Fruit fly (Drosophila melanogaster) whole organism, embryonic: Measurements from ENCODE around the gene CG12814.

Experiments used
- Asciz ChIP-seq: fragments of 200-800 bp; sonication (Bioruptor generic); optimal IDR thresholded peaks from 2 replicates; lab custom pipeline; 2017; ENCODE audit warnings: missing biosample characterization, mild to moderate bottlenecking, missing genetic modification characterization, missing genetic modification reagents
- BEAF-32 ChIP-seq: fragments of 200-800 bp; sonication (Bioruptor generic); optimal IDR thresholded peaks from 3 replicates; lab custom pipeline; 2017; ENCODE audit warnings: missing biosample characterization, missing genetic modification characterization, mild to moderate bottlenecking, moderate library complexity, missing genetic modification reagents
- CG10321 ChIP-seq: fragments of 200-800 bp; sonication (Bioruptor generic); IDR thresholded peaks from 2 replicates; pipeline ENCODE4 v1.3.6; 2022; ENCODE audit warnings: missing biosample characterization, missing genetic modification characterization
- CG11085 ChIP-seq: fragments of 200-800 bp; sonication (Bioruptor generic); IDR thresholded peaks from 2 replicates; pipeline ENCODE4 v1.3.6; 2022; ENCODE audit warnings: missing biosample characterization, missing genetic modification characterization
- CG13894 ChIP-seq: fragments of 200-800 bp; sonication (Bioruptor generic); optimal IDR thresholded peaks from 3 replicates; lab custom pipeline; 2018; ENCODE audit warnings: missing biosample characterization, mild to moderate bottlenecking, missing genetic modification characterization, moderate library complexity
- CG14965 ChIP-seq: fragments of 200-800 bp; sonication (Bioruptor generic); optimal IDR thresholded peaks from 2 replicates; lab custom pipeline; 2016; ENCODE audit warnings: missing biosample characterization, missing genetic modification characterization, borderline replicate concordance
- CG15269 ChIP-seq: fragments of 200-800 bp; sonication (Bioruptor generic); optimal IDR thresholded peaks from 2 replicates; lab custom pipeline; 2018; ENCODE audit warnings: missing biosample characterization, mild to moderate bottlenecking, missing genetic modification characterization, moderate library complexity
- CG17361 ChIP-seq: fragments of 200-800 bp; sonication (Bioruptor generic); IDR thresholded peaks from 3 replicates; pipeline ENCODE4 v1.3.6; 2022; ENCODE audit warnings: missing biosample characterization, missing genetic modification characterization
- CG31441 ChIP-seq: fragments of 200-800 bp; sonication (Bioruptor generic); IDR thresholded peaks from 2 replicates; pipeline ENCODE4 v1.3.6; 2022; ENCODE audit warnings: missing biosample characterization, missing genetic modification characterization
- CG32532 ChIP-seq: fragments of 200-800 bp; sonication (Bioruptor generic); IDR thresholded peaks from 2 replicates; pipeline ENCODE4 v1.3.6; 2022; ENCODE audit warnings: missing biosample characterization, missing genetic modification characterization
- CG3281 ChIP-seq: fragments of 200-800 bp; sonication (Bioruptor generic); optimal IDR thresholded peaks from 3 replicates; lab custom pipeline; 2017; ENCODE audit warnings: missing biosample characterization, mild to moderate bottlenecking, missing genetic modification characterization
- CG42726 ChIP-seq: fragments of 200-800 bp; sonication (Bioruptor generic); IDR thresholded peaks from 2 replicates; pipeline ENCODE4 v1.3.6; 2022; ENCODE audit warnings: missing biosample characterization, missing genetic modification characterization; ENCODE audit not compliant: partially characterized antibody
- CG4730 ChIP-seq: fragments of 200-800 bp; sonication (Bioruptor generic); IDR thresholded peaks from 2 replicates; pipeline ENCODE4 v1.3.6; 2022; ENCODE audit warnings: missing biosample characterization, missing genetic modification characterization
- CG9215 ChIP-seq: fragments of 200-800 bp; sonication (Bioruptor generic); IDR thresholded peaks from 2 replicates; pipeline ENCODE4 v1.3.6; 2022; ENCODE audit warnings: missing biosample characterization, missing genetic modification characterization
- Dbx ChIP-seq: fragments of 200-800 bp; sonication (Bioruptor generic); IDR thresholded peaks from 3 replicates; pipeline ENCODE4 v1.3.6; 2022; ENCODE audit warnings: missing biosample characterization, missing genetic modification characterization
- Dp ChIP-seq: fragments of 200-800 bp; sonication (Bioruptor generic); optimal IDR thresholded peaks from 2 replicates; lab custom pipeline; 2018; ENCODE audit warnings: missing biosample characterization, mild to moderate bottlenecking, missing genetic modification characterization, moderate library complexity
- Ets65A ChIP-seq: fragments of 200-800 bp; sonication (Bioruptor generic); peaks from one replicate; lab custom pipeline; 2016; ENCODE audit warnings: missing biosample characterization, missing genetic modification characterization
- HHEX ChIP-seq: fragments of 200-800 bp; sonication (Bioruptor generic); optimal IDR thresholded peaks from 3 replicates; lab custom pipeline; 2017; ENCODE audit warnings: missing biosample characterization, mild to moderate bottlenecking, missing genetic modification characterization, missing genetic modification reagents
- HmgD ChIP-seq: fragments of 200-800 bp; sonication (Bioruptor generic); optimal IDR thresholded peaks from 3 replicates; lab custom pipeline; 2016; ENCODE audit warnings: missing biosample characterization, missing genetic modification characterization
- Hr51 ChIP-seq, 2 experiments: fragments of 200-800 bp; sonication (Bioruptor generic); optimal IDR thresholded peaks; 2 replicates in 1 of 2; 3 replicates in 1 of 2; lab custom pipeline; 2016 to 2018; ENCODE audit warnings: missing biosample characterization in 2 of 2, missing genetic modification characterization in 2 of 2, mild to moderate bottlenecking in 1 of 2, moderate library complexity in 1 of 2
- Jarid2 ChIP-seq: fragments of 200-800 bp; sonication (Bioruptor generic); optimal IDR thresholded peaks from 3 replicates; lab custom pipeline; 2017; ENCODE audit warnings: mild to moderate bottlenecking, missing biosample characterization, missing genetic modification reagents, missing genetic modification characterization
- MESR4 ChIP-seq: fragments of 200-800 bp; sonication (Bioruptor generic); optimal IDR thresholded peaks from 2 replicates; lab custom pipeline; 2018; ENCODE audit warnings: missing biosample characterization, mild to moderate bottlenecking, missing genetic modification characterization, moderate library complexity
- MTF-1 ChIP-seq: fragments of 200-800 bp; sonication (Bioruptor generic); optimal IDR thresholded peaks from 2 replicates; lab custom pipeline; 2018; ENCODE audit warnings: missing biosample characterization, mild to moderate bottlenecking, missing genetic modification characterization, borderline replicate concordance
- Mad ChIP-seq: fragments of 200-800 bp; sonication (Bioruptor generic); optimal IDR thresholded peaks from 2 replicates; lab custom pipeline; 2016; ENCODE audit warnings: missing biosample characterization, missing genetic modification characterization
- Med ChIP-seq: fragments of 200-800 bp; sonication (Bioruptor generic); peaks from one replicate; lab custom pipeline; 2016; ENCODE audit warnings: missing biosample characterization, missing genetic modification characterization, mild to moderate bottlenecking, inconsistent platforms, moderate library complexity
- NK7.1 ChIP-seq: fragments of 200-800 bp; sonication (Bioruptor generic); optimal IDR thresholded peaks from 3 replicates; lab custom pipeline; 2016; ENCODE audit warnings: missing biosample characterization, missing genetic modification characterization
- TFAM ChIP-seq: fragments of 200-800 bp; sonication (Bioruptor generic); optimal IDR thresholded peaks from 2 replicates; lab custom pipeline; 2017; ENCODE audit warnings: missing biosample characterization, missing genetic modification characterization, inconsistent platforms
- Taf1 ChIP-seq: fragments of 200-800 bp; sonication (Bioruptor generic); IDR thresholded peaks from 2 replicates; pipeline ENCODE4 v1.3.6; 2022; ENCODE audit warnings: missing biosample characterization, missing genetic modification characterization
- ap ChIP-seq: fragments of 200-800 bp; sonication (Bioruptor generic); IDR thresholded peaks from 2 replicates; pipeline ENCODE4 v1.3.6; 2022; ENCODE audit warnings: missing biosample characterization, missing genetic modification characterization
- cad ChIP-seq: fragments of >200 bp; optimal IDR thresholded peaks from 2 replicates; lab custom pipeline; 2017; ENCODE audit warnings: missing biosample characterization, missing genetic modification characterization
- chif ChIP-seq, 2 experiments: fragments of 200-800 bp; sonication (Bioruptor generic); optimal IDR thresholded peaks; 3 replicates each; lab custom pipeline; 2016; ENCODE audit warnings: missing biosample characterization in 2 of 2, missing genetic modification characterization in 2 of 2
- chinmo ChIP-seq: fragments of 200-800 bp; sonication (Bioruptor generic); IDR thresholded peaks from 4 replicates; pipeline ENCODE4 v1.3.6; 2022; ENCODE audit warnings: missing biosample characterization, missing genetic modification characterization; ENCODE audit not compliant: partially characterized antibody
- chn ChIP-seq: fragments of 200-800 bp; sonication (Bioruptor generic); optimal IDR thresholded peaks from 2 replicates; lab custom pipeline; 2016; ENCODE audit warnings: missing biosample characterization, missing genetic modification characterization
- danr ChIP-seq: fragments of 200-800 bp; sonication (Bioruptor generic); IDR thresholded peaks from 2 replicates; pipeline ENCODE4 v1.3.6; 2022; ENCODE audit warnings: missing biosample characterization, missing genetic modification characterization
- dimm ChIP-seq: fragments of 200-800 bp; sonication (Bioruptor generic); IDR thresholded peaks from 2 replicates; pipeline ENCODE4 v1.3.6; 2022; ENCODE audit warnings: missing biosample characterization, missing genetic modification characterization
- dm ChIP-seq: fragments of 200-800 bp; sonication (Bioruptor generic); optimal IDR thresholded peaks from 3 replicates; lab custom pipeline; 2016; ENCODE audit warnings: missing biosample characterization, missing genetic modification characterization
- dmrt99B ChIP-seq: fragments of 200-800 bp; sonication (Bioruptor generic); optimal IDR thresholded peaks from 2 replicates; lab custom pipeline; 2018; ENCODE audit warnings: missing biosample characterization, mild to moderate bottlenecking, missing genetic modification characterization, moderate library complexity
- fd3F ChIP-seq: fragments of 200-800 bp; sonication (Bioruptor generic); optimal IDR thresholded peaks from 2 replicates; lab custom pipeline; 2018; ENCODE audit warnings: missing biosample characterization, mild to moderate bottlenecking, missing genetic modification characterization, moderate library complexity
- jing ChIP-seq: fragments of 200-800 bp; sonication (Bioruptor generic); optimal IDR thresholded peaks from 2 replicates; lab custom pipeline; 2018; ENCODE audit warnings: missing biosample characterization, mild to moderate bottlenecking, missing genetic modification characterization
- lmd ChIP-seq: fragments of 200-800 bp; sonication (Bioruptor generic); IDR thresholded peaks from 2 replicates; pipeline ENCODE4 v1.3.6; 2022; ENCODE audit warnings: missing biosample characterization, missing genetic modification characterization
- lola ChIP-seq, 3 experiments: fragments of >200 bp in 2 of 3; fragments of 200-800 bp in 1 of 3; sonication (Bioruptor generic) in 1 of 3; optimal IDR thresholded peaks; 2 replicates each; lab custom pipeline; 2017 to 2019; ENCODE audit warnings: missing biosample characterization in 3 of 3, missing genetic modification characterization in 3 of 3, mild to moderate bottlenecking in 1 of 3, moderate library complexity in 1 of 3
- ranshi ChIP-seq: fragments of 200-800 bp; sonication (Bioruptor generic); IDR thresholded peaks from 2 replicates; pipeline ENCODE4 v1.3.6; 2022; ENCODE audit warnings: missing biosample characterization, missing genetic modification characterization
- ro ChIP-seq: fragments of 200-800 bp; sonication (Bioruptor generic); IDR thresholded peaks from 2 replicates; pipeline ENCODE4 v1.3.6; 2022; ENCODE audit warnings: missing biosample characterization, missing genetic modification characterization
- sisA ChIP-seq: fragments of 200-800 bp; sonication (Bioruptor generic); IDR thresholded peaks from 2 replicates; pipeline ENCODE4 v1.3.6; 2022; ENCODE audit warnings: missing biosample characterization, missing genetic modification characterization
- slbo ChIP-seq: fragments of 200-800 bp; sonication (Bioruptor generic); IDR thresholded peaks from 2 replicates; pipeline ENCODE4 v1.3.6; 2022; ENCODE audit warnings: missing biosample characterization, missing genetic modification characterization
- tna ChIP-seq: fragments of 200-800 bp; sonication (Bioruptor generic); IDR thresholded peaks from 2 replicates; pipeline ENCODE4 v1.3.6; 2022; ENCODE audit warnings: missing biosample characterization, missing genetic modification characterization; ENCODE audit not compliant: partially characterized antibody
- tx ChIP-seq: fragments of 200-800 bp; sonication (Bioruptor generic); optimal IDR thresholded peaks from 2 replicates; lab custom pipeline; 2016; ENCODE audit warnings: missing biosample characterization, missing genetic modification characterization
- zf30C ChIP-seq: fragments of 200-800 bp; sonication (Bioruptor generic); optimal IDR thresholded peaks from 3 replicates; lab custom pipeline; 2018; ENCODE audit warnings: missing biosample characterization, mild to moderate bottlenecking, missing genetic modification characterization

CG12814 gene

dm6 chr3R:10226132-10227023 is 37.0 kb upstream of the CG12814 start (continued):
- peak; percentile 18 for TF ChIP-seq CG13894 (tag; lab: Kevin White, UChicago)
- TF ChIP-seq CG31441 = no peak
- no peak for TF ChIP-seq lola (GFP tag; optimal IDR thresholded peaks at IDR 0.05; lab: Kevin White, UChicago)
- no peak for TF ChIP-seq CG15269 (tag; lab: Kevin White, UChicago)
- no peak for TF ChIP-seq ap (GFP tag; lab: Robert Waterston, UW)
- TF ChIP-seq BEAF-32 (GFP tag; lab: Kevin White, UChicago) = no peak
- TF ChIP-seq dm (GFP tag; lab: Kevin White, UChicago) = no peak
- peak; percentile 40 for TF ChIP-seq Jarid2 (GFP tag; lab: Kevin White, UChicago)
- 0 out of 4 replicates have a peak, but pooled peaks have one; percentile 62 for TF ChIP-seq chinmo
- TF ChIP-seq chif (GFP tag; optimal IDR thresholded peaks at IDR 0.05; lab: Kevin White, UChicago) = no peak
- TF ChIP-seq TFAM (GFP tag; lab: Kevin White, UChicago) = no peak
- no peak for TF ChIP-seq dmrt99B (tag; lab: Kevin White, UChicago)
- no peak for TF ChIP-seq Asciz
- no peak for TF ChIP-seq Taf1
- no peak for TF ChIP-seq chn
- TF ChIP-seq Med (GFP tag; lab: Kevin White, UChicago) = peak; percentile 62
- no peak for TF ChIP-seq MESR4 (GFP tag; lab: Kevin White, UChicago)
- TF ChIP-seq CG42726 = 0 out of 2 replicates have a peak, but pooled peaks have one; percentile 17
- no peak for TF ChIP-seq tx (GFP tag; lab: Kevin White, UChicago)
- no peak for TF ChIP-seq ranshi (GFP tag; lab: Robert Waterston, UW)
- no peak for TF ChIP-seq HHEX (GFP tag; lab: Kevin White, UChicago)
- TF ChIP-seq Mad (GFP tag; lab: Kevin White, UChicago) = no peak
- no peak for TF ChIP-seq MTF-1 (GFP tag; lab: Kevin White, UChicago)
- peak; percentile 90 for TF ChIP-seq Ets65A (GFP tag; lab: Kevin White, UChicago)
- no peak for TF ChIP-seq CG9215 (GFP tag; lab: Robert Waterston, UW)
- no peak for TF ChIP-seq CG3281
- TF ChIP-seq zf30C (GFP tag; lab: Kevin White, UChicago) = peak; percentile 33
- no peak for TF ChIP-seq CG10321 (GFP tag; lab: Robert Waterston, UW)
- TF ChIP-seq CG14965 (GFP tag; lab: Kevin White, UChicago) = no peak
- TF ChIP-seq Dbx = peak; percentile 40; the same call in 1 of the 3 replicates
- TF ChIP-seq HmgD (GFP tag; lab: Kevin White, UChicago) = no peak
- TF ChIP-seq CG4730 (GFP tag; lab: Robert Waterston, UW) = no peak
- TF ChIP-seq sisA (GFP tag; lab: Robert Waterston, UW) = no peak; the same call in 1 of the 2 replicates
- TF ChIP-seq NK7.1 (GFP tag; lab: Kevin White, UChicago) = no peak
- peak; percentile 6; the same call in 1 of the 2 replicates for TF ChIP-seq slbo (GFP tag; lab: Robert Waterston, UW)
- no peak for TF ChIP-seq cad (GFP tag; lab: Kevin White, UChicago)
- TF ChIP-seq lmd (GFP tag; lab: Robert Waterston, UW) = no peak
- no peak for TF ChIP-seq jing (GFP tag; lab: Kevin White, UChicago)
- TF ChIP-seq danr = no peak
- TF ChIP-seq Hr51 (GFP tag; optimal IDR thresholded peaks at IDR 0.05; lab: Kevin White, UChicago) = peak in 1 of 2 experiments; percentile 19
- no peak for TF ChIP-seq CG17361 (GFP tag; lab: Robert Waterston, UW)
- TF ChIP-seq CG11085 = no peak
- no peak for TF ChIP-seq Dp
- TF ChIP-seq CG32532 (GFP tag; lab: Robert Waterston, UW) = 0 out of 2 replicates have a peak, but pooled peaks have one; percentile 14
- TF ChIP-seq tna (GFP tag; lab: Robert Waterston, UW) = no peak
- no peak for TF ChIP-seq ro (GFP tag; lab: Robert Waterston, UW)
- TF ChIP-seq dimm (GFP tag; lab: Robert Waterston, UW) = no peak
- no peak for TF ChIP-seq fd3F (GFP tag; lab: Kevin White, UChicago)
